Worm (Caenorhabditis elegans) whole organism, L1 larva: ENCODE measurements around the gene lmp-1.

Experiments used
- ceh-63 ChIP-seq: fragments of 200-800 bp; sonication (Bioruptor generic); optimal IDR thresholded peaks from 2 replicates; lab custom pipeline; 2018; ENCODE audit warnings: mild to moderate bottlenecking, missing genetic modification characterization, missing compliant biosample characterization
- ceh-82 ChIP-seq, 3 experiments: fragments of 150-350 bp in 1 of 3; sonication (generic microtip) in 2 of 3; optimal IDR thresholded peaks; 2 replicates each; lab custom pipeline; 2014 to 2017; ENCODE audit warnings: missing biosample characterization in 3 of 3, missing genetic modification characterization in 3 of 3
- lin-35 ChIP-seq, 2 experiments: fragments of 150-350 bp; optimal IDR thresholded peaks; 2 replicates each; lab custom pipeline; 2014; ENCODE audit warnings: missing biosample characterization in 2 of 2, missing genetic modification characterization in 2 of 2, missing genetic modification reagents in 2 of 2
- sptf-1 ChIP-seq: fragments of 150-350 bp; optimal IDR thresholded peaks from 2 replicates; lab custom pipeline; 2014; ENCODE audit warnings: missing biosample characterization, missing genetic modification characterization
- unc-86 ChIP-seq: sonication (generic microtip); optimal IDR thresholded peaks from 2 replicates; lab custom pipeline; 2016; ENCODE audit warnings: missing genetic modification characterization, missing compliant biosample characterization
- zag-1 ChIP-seq: fragments of 150-350 bp; optimal IDR thresholded peaks from 2 replicates; lab custom pipeline; 2014; ENCODE audit warnings: missing biosample characterization, missing genetic modification characterization

DNA sequence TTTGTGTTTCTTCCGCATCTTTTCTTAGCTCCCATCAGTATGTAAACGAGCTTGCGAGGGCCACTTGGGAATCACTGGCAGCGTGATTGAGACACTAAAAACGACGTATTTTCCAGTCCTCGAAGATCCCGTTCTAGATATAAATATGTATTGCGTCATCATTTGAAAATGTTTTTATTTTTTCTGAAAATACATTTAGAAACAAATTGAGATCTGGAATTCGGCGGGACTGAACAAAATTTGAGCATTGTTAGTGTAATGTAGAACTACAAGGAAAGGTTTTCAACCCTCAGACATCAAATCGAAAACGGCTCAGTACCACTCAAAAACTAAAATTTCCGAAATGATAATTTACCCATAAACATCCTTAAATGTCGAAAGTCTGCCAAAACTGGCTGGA lies 36.1 kb upstream of the lmp-1 start:
- TF ChIP-seq lin-35 (GFP tag; optimal IDR thresholded peaks at IDR 0.05; lab: Kevin White, UChicago) (no peak), ceh-63 (GFP tag; lab: Kevin White, UChicago) (no peak), sptf-1 (tag; lab: Kevin White, UChicago) (no peak), zag-1 (no peak), unc-86 (tag; lab: Kevin White, UChicago) (no peak), ceh-82 (tag; optimal IDR thresholded peaks at IDR 0.05; lab: Kevin White, UChicago) (no peak)
